Fruit fly (Drosophila melanogaster) Kc167 (cell line): ENCODE data around the gene ND-SGDH.

Experiments used
- Sin3A ChIP-seq: fragments of >200 bp; optimal IDR thresholded peaks from 2 replicates; lab custom pipeline; 2018; ENCODE audit warnings: missing external identifiers
- insv ChIP-seq: fragments of >200 bp; optimal IDR thresholded peaks from 3 replicates; lab custom pipeline; 2018; ENCODE audit warnings: missing external identifiers
- psq ChIP-seq: fragments of >200 bp; optimal IDR thresholded peaks from 2 replicates; lab custom pipeline; 2017; ENCODE audit warnings: missing external identifiers

dm6 chr3L:12163693-12164092 is 25.3 kb upstream of the ND-SGDH start, which contains the start of gene CG9760:
- TF ChIP-seq Sin3A (no peak), insv (lab: Kevin White, UChicago) (no peak), psq (lab: Kevin White, UChicago) (no peak)
